Worm (Caenorhabditis elegans) whole organism, L2 larva: ENCODE measurements around the gene srz-6.

Experiments used
- C34F6.9 ChIP-seq: fragments of 150-350 bp; optimal IDR thresholded peaks from 2 replicates; lab custom pipeline; 2014; ENCODE audit warnings: missing biosample characterization, missing genetic modification characterization
- F13H6.1 ChIP-seq: sonication (generic microtip); optimal IDR thresholded peaks from 2 replicates; lab custom pipeline; 2016; ENCODE audit warnings: missing genetic modification characterization, missing compliant biosample characterization
- R02D3.7 ChIP-seq: fragments of 150-350 bp; optimal IDR thresholded peaks from 2 replicates; lab custom pipeline; 2014; ENCODE audit warnings: missing biosample characterization, missing genetic modification characterization
- Y55F3AM.14 ChIP-seq: fragments of 200-800 bp; sonication (Bioruptor generic); optimal IDR thresholded peaks from 2 replicates; lab custom pipeline; 2018; ENCODE audit warnings: mild to moderate bottlenecking, missing genetic modification characterization, missing compliant biosample characterization
- ZK546.5 ChIP-seq: sonication (generic microtip); optimal IDR thresholded peaks from 2 replicates; lab custom pipeline; 2017; ENCODE audit warnings: missing biosample characterization, missing genetic modification characterization
- aly-2 ChIP-seq: fragments of 150-350 bp; optimal IDR thresholded peaks from 2 replicates; lab custom pipeline; 2014; ENCODE audit warnings: missing biosample characterization, missing genetic modification characterization
- ama-1 ChIP-seq: fragments of 150-350 bp; optimal IDR thresholded peaks from 2 replicates; lab custom pipeline; 2018; ENCODE audit warnings: inconsistent platforms
- blmp-1 ChIP-seq: sonication (generic microtip); optimal IDR thresholded peaks from 2 replicates; lab custom pipeline; 2017; ENCODE audit warnings: missing genetic modification characterization, mild to moderate bottlenecking, missing compliant biosample characterization, antibody characterized with exemption, moderate library complexity; ENCODE audit not compliant: insufficient read depth
- ceh-16 ChIP-seq: fragments of 150-350 bp; optimal IDR thresholded peaks from 2 replicates; lab custom pipeline; 2014; ENCODE audit warnings: missing biosample characterization, missing genetic modification characterization
- ceh-82 ChIP-seq: fragments of 150-350 bp; optimal IDR thresholded peaks from 2 replicates; lab custom pipeline; 2014; ENCODE audit warnings: missing biosample characterization, missing genetic modification characterization
- crh-2 ChIP-seq: sonication (generic microtip); optimal IDR thresholded peaks from 2 replicates; lab custom pipeline; 2017; ENCODE audit warnings: missing biosample characterization, missing genetic modification characterization
- dmd-4 ChIP-seq: sonication (generic microtip); optimal IDR thresholded peaks from 2 replicates; lab custom pipeline; 2017; ENCODE audit warnings: missing biosample characterization, missing genetic modification characterization
- egl-27 ChIP-seq: sonication (generic microtip); optimal IDR thresholded peaks from 3 replicates; lab custom pipeline; 2017; ENCODE audit warnings: missing biosample characterization, missing genetic modification reagents, missing genetic modification characterization
- elt-1 ChIP-seq: fragments of 150-350 bp; optimal IDR thresholded peaks from 2 replicates; lab custom pipeline; 2014; ENCODE audit warnings: missing biosample characterization, missing genetic modification characterization
- elt-3 ChIP-seq: sonication (generic microtip); optimal IDR thresholded peaks from 2 replicates; lab custom pipeline; 2017; ENCODE audit warnings: missing biosample characterization, missing genetic modification characterization
- gmeb-1 ChIP-seq: fragments of 150-350 bp; optimal IDR thresholded peaks from 2 replicates; lab custom pipeline; 2014; ENCODE audit warnings: missing biosample characterization, missing genetic modification characterization
- lin-11 ChIP-seq: fragments of 150-350 bp; sonication (generic microtip); optimal IDR thresholded peaks from 2 replicates; lab custom pipeline; 2014; ENCODE audit warnings: missing biosample characterization, missing genetic modification characterization, inconsistent platforms, mixed read lengths
- lsy-2 ChIP-seq, 2 experiments: fragments of 150-350 bp in 1 of 2; sonication (generic microtip) in 1 of 2; optimal IDR thresholded peaks; 2 replicates each; lab custom pipeline; 2014 to 2017; ENCODE audit warnings: missing biosample characterization in 2 of 2, missing genetic modification characterization in 2 of 2
- mbf-1 ChIP-seq: sonication (generic microtip); optimal IDR thresholded peaks from 2 replicates; lab custom pipeline; 2017; ENCODE audit warnings: missing biosample characterization, missing genetic modification characterization
- mdl-1 ChIP-seq, 2 experiments: fragments of 150-350 bp in 1 of 2; sonication (generic microtip) in 1 of 2; optimal IDR thresholded peaks; 2 replicates each; lab custom pipeline; 2017; ENCODE audit warnings: missing biosample characterization in 2 of 2, missing genetic modification characterization in 2 of 2
- nhr-10 ChIP-seq: sonication (generic microtip); optimal IDR thresholded peaks from 2 replicates; lab custom pipeline; 2017; ENCODE audit warnings: missing biosample characterization, missing genetic modification characterization
- nhr-11 ChIP-seq: fragments of 150-350 bp; optimal IDR thresholded peaks from 2 replicates; lab custom pipeline; 2014; ENCODE audit warnings: missing biosample characterization, missing genetic modification characterization
- nhr-129 ChIP-seq: fragments of 150-350 bp; optimal IDR thresholded peaks from 2 replicates; lab custom pipeline; 2014; ENCODE audit warnings: missing biosample characterization, missing genetic modification characterization
- nhr-21 ChIP-seq: fragments of 150-350 bp; optimal IDR thresholded peaks from 2 replicates; lab custom pipeline; 2014; ENCODE audit warnings: missing biosample characterization, missing genetic modification characterization
- nhr-23 ChIP-seq: fragments of 150-350 bp; optimal IDR thresholded peaks from 2 replicates; lab custom pipeline; 2014; ENCODE audit warnings: missing biosample characterization, missing genetic modification reagents, missing genetic modification characterization
- nhr-237 ChIP-seq: fragments of 150-350 bp; optimal IDR thresholded peaks from 2 replicates; lab custom pipeline; 2014; ENCODE audit warnings: missing biosample characterization, missing genetic modification characterization
- nhr-25 ChIP-seq: fragments of 150-350 bp; sonication (generic microtip); optimal IDR thresholded peaks from 3 replicates; lab custom pipeline; 2014; ENCODE audit warnings: missing biosample characterization, missing genetic modification characterization
- nhr-77 ChIP-seq: fragments of 150-350 bp; optimal IDR thresholded peaks from 2 replicates; lab custom pipeline; 2014; ENCODE audit warnings: missing biosample characterization, missing genetic modification characterization
- peb-1 ChIP-seq: fragments of 150-350 bp; optimal IDR thresholded peaks from 2 replicates; lab custom pipeline; 2014; ENCODE audit warnings: missing biosample characterization, missing genetic modification characterization
- skn-1 ChIP-seq: sonication (generic microtip); optimal IDR thresholded peaks from 2 replicates; lab custom pipeline; 2017; ENCODE audit warnings: missing biosample characterization, missing genetic modification characterization
- sma-3 ChIP-seq: sonication (generic microtip); optimal IDR thresholded peaks from 2 replicates; lab custom pipeline; 2016; ENCODE audit warnings: missing genetic modification reagents, missing genetic modification characterization, missing compliant biosample characterization
- sma-9 ChIP-seq, 2 experiments: fragments of 150-350 bp in 1 of 2; sonication (generic microtip) in 1 of 2; optimal IDR thresholded peaks; 2 replicates each; lab custom pipeline; 2014 to 2016; ENCODE audit warnings: missing genetic modification characterization in 2 of 2, mild to moderate bottlenecking in 1 of 2, missing biosample characterization in 1 of 2, missing compliant biosample characterization in 1 of 2, missing genetic modification reagents in 1 of 2, moderate library complexity in 1 of 2
- snpc-4 ChIP-seq: fragments of 150-350 bp; optimal IDR thresholded peaks from 2 replicates; lab custom pipeline; 2014; ENCODE audit warnings: missing biosample characterization, missing genetic modification characterization
- unc-55 ChIP-seq: fragments of 150-350 bp; sonication (generic microtip); optimal IDR thresholded peaks from 3 replicates; lab custom pipeline; 2014; ENCODE audit warnings: missing biosample characterization, missing genetic modification reagents, missing genetic modification characterization
- zag-1 ChIP-seq: fragments of 150-350 bp; optimal IDR thresholded peaks from 2 replicates; lab custom pipeline; 2014; ENCODE audit warnings: missing biosample characterization, missing genetic modification characterization
- ztf-11 ChIP-seq: sonication (generic microtip); optimal IDR thresholded peaks from 2 replicates; lab custom pipeline; 2017; ENCODE audit warnings: missing biosample characterization, missing genetic modification characterization
- ztf-4 ChIP-seq: fragments of 150-350 bp; optimal IDR thresholded peaks from 2 replicates; lab custom pipeline; 2014; ENCODE audit warnings: missing biosample characterization, missing genetic modification characterization

The srz-6 gene

ce11 chrII:12459422-12459821 is 32.6 kb upstream of the srz-6 start, which contains the start of gene tag-281 (continued):
- TF ChIP-seq peb-1 (tag; lab: Kevin White, UChicago), result no peak
- TF ChIP-seq lin-11 (tag; lab: Kevin White, UChicago), result peak; percentile 66
- TF ChIP-seq gmeb-1 (tag; lab: Kevin White, UChicago), result peak; percentile 99

ce11 chrII:12460602-12461453 is 31.2 kb upstream of the srz-6 start, which contains the start of gene tag-280:
tag-280 (plus strand) TSS chrII:12460652.
- TF ChIP-seq ceh-16 (tag; lab: Kevin White, UChicago), result no peak
- no peak for TF ChIP-seq ZK546.5 (tag; lab: Kevin White, UChicago)
- TF ChIP-seq gmeb-1 (tag; lab: Kevin White, UChicago), result no peak
- no peak for TF ChIP-seq mdl-1 (tag; optimal IDR thresholded peaks at IDR 0.05; lab: Kevin White, UChicago)
- no peak for TF ChIP-seq nhr-25
- no peak for TF ChIP-seq egl-27 (tag; lab: Kevin White, UChicago)
- TF ChIP-seq Y55F3AM.14 (GFP tag; lab: Kevin White, UChicago), result no peak
- TF ChIP-seq crh-2 (tag; lab: Kevin White, UChicago), result no peak
- TF ChIP-seq zag-1, result no peak
- TF ChIP-seq snpc-4 (tag; lab: Kevin White, UChicago), result no peak
- no peak for TF ChIP-seq lsy-2 (tag; optimal IDR thresholded peaks at IDR 0.05; lab: Kevin White, UChicago)
- TF ChIP-seq skn-1 (tag; lab: Kevin White, UChicago), result no peak
- TF ChIP-seq ceh-82 (tag; lab: Kevin White, UChicago), result no peak
- no peak for TF ChIP-seq nhr-129 (tag; lab: Kevin White, UChicago)
- no peak for TF ChIP-seq sma-3 (GFP tag; lab: Kevin White, UChicago)
- TF ChIP-seq mbf-1 (tag; lab: Kevin White, UChicago), result no peak
- no peak for TF ChIP-seq F13H6.1
- no peak for TF ChIP-seq elt-3 (tag; lab: Kevin White, UChicago)
- no peak for TF ChIP-seq nhr-21 (tag; lab: Kevin White, UChicago)
- TF ChIP-seq ama-1 (lab: Kevin White, UChicago), result no peak

ce11 chrII:12462244-12462643 is 29.8 kb upstream of the srz-6 start, which contains the start of gene F15A4.2:
F15A4.2 (plus strand) TSS chrII:12462544.
- TF ChIP-seq ztf-4 (no peak), lin-11 (tag; lab: Kevin White, UChicago) (no peak), dmd-4 (tag; lab: Kevin White, UChicago) (no peak), nhr-10 (tag; lab: Kevin White, UChicago) (no peak), blmp-1 (tag; lab: Kevin White, UChicago) (no peak), sma-9 (GFP tag; optimal IDR thresholded peaks at IDR 0.05; lab: Kevin White, UChicago) (no peak), sma-9 (tag; optimal IDR thresholded peaks at IDR 0.05; lab: Kevin White, UChicago) (no peak), gmeb-1 (tag; lab: Kevin White, UChicago) (no peak), elt-3 (tag; lab: Kevin White, UChicago) (no peak), ztf-11 (no peak), peb-1 (tag; lab: Kevin White, UChicago) (no peak), unc-55 (GFP tag; lab: Kevin White, UChicago) (no peak), sma-3 (GFP tag; lab: Kevin White, UChicago) (no peak), mbf-1 (tag; lab: Kevin White, UChicago) (no peak), ZK546.5 (tag; lab: Kevin White, UChicago) (no peak), ama-1 (lab: Kevin White, UChicago) (no peak)

ce11 chrII:12465557-12465956 is 26.5 kb upstream of the srz-6 start, which contains the start of gene sre-37:
sre-37 (plus strand) TSS chrII:12465857.
- TF ChIP-seq lin-11 (tag; lab: Kevin White, UChicago), result no peak
- no peak for TF ChIP-seq nhr-10 (tag; lab: Kevin White, UChicago)
- TF ChIP-seq nhr-11 (tag; lab: Kevin White, UChicago), result no peak
- TF ChIP-seq nhr-23 (tag; lab: Kevin White, UChicago), result no peak
- TF ChIP-seq R02D3.7 (tag; lab: Kevin White, UChicago), result no peak
- no peak for TF ChIP-seq ztf-11
- TF ChIP-seq mbf-1 (tag; lab: Kevin White, UChicago), result no peak
- TF ChIP-seq dmd-4 (tag; lab: Kevin White, UChicago), result no peak
- no peak for TF ChIP-seq ama-1 (lab: Kevin White, UChicago)
- no peak for TF ChIP-seq aly-2
- TF ChIP-seq elt-1 (tag; lab: Kevin White, UChicago), result no peak
- TF ChIP-seq C34F6.9, result no peak
- no peak for TF ChIP-seq nhr-77 (tag; lab: Kevin White, UChicago)
- no peak for TF ChIP-seq egl-27 (tag; lab: Kevin White, UChicago)
- TF ChIP-seq unc-55 (GFP tag; lab: Kevin White, UChicago), result no peak
- TF ChIP-seq nhr-237 (tag; lab: Kevin White, UChicago), result no peak
